Fruit fly (Drosophila melanogaster) whole organism, wandering third instar larva: Measurements from ENCODE around the gene DIP2.

Experiments
- CG32264 ChIP-seq: fragments of 200-800 bp; sonication (Bioruptor generic); optimal IDR thresholded peaks from 2 replicates; lab custom pipeline; 2016; ENCODE audit warnings: missing biosample characterization, missing genetic modification characterization
- CG9705 ChIP-seq: fragments of 200-800 bp; sonication (Bioruptor generic); optimal IDR thresholded peaks from 2 replicates; lab custom pipeline; 2018; ENCODE audit warnings: missing biosample characterization, mild to moderate bottlenecking, missing genetic modification characterization
- CrebA ChIP-seq: fragments of 200-800 bp; sonication (Bioruptor generic); optimal IDR thresholded peaks from 2 replicates; lab custom pipeline; 2016; ENCODE audit warnings: missing biosample characterization, mild to moderate bottlenecking, missing genetic modification characterization, borderline replicate concordance
- GATAd ChIP-seq: sonication (Bioruptor generic); optimal IDR thresholded peaks from 2 replicates; lab custom pipeline; 2016; ENCODE audit warnings: missing biosample characterization, missing genetic modification characterization
- HLH106 ChIP-seq: fragments of 200-800 bp; optimal IDR thresholded peaks from 3 replicates; lab custom pipeline; 2019; ENCODE audit warnings: missing biosample characterization, mild to moderate bottlenecking, missing genetic modification characterization, moderate library complexity
- Hnf4 ChIP-seq: fragments of 200-800 bp; sonication (Bioruptor generic); optimal IDR thresholded peaks from 2 replicates; lab custom pipeline; 2016; ENCODE audit warnings: missing biosample characterization, mild to moderate bottlenecking, missing genetic modification characterization
- Hr83 ChIP-seq: fragments of 200-300 bp; sonication (Bioruptor generic); optimal IDR thresholded peaks from 2 replicates; lab custom pipeline; 2016; ENCODE audit warnings: missing biosample characterization, mild to moderate bottlenecking, missing genetic modification characterization, moderate library complexity; ENCODE audit not compliant: poor library complexity, severe bottlenecking
- Jra ChIP-seq: sonication (Bioruptor generic); optimal IDR thresholded peaks from 2 replicates; lab custom pipeline; 2016; ENCODE audit warnings: missing biosample characterization, missing genetic modification characterization
- Myc ChIP-seq: fragments of >200 bp; optimal IDR thresholded peaks from 2 replicates; lab custom pipeline; 2017
- N ChIP-seq: fragments of >200 bp; optimal IDR thresholded peaks from 2 replicates; lab custom pipeline; 2018; ENCODE audit warnings: missing biosample characterization, missing external identifiers, missing genetic modification characterization
- OdsH ChIP-seq: fragments of 200-800 bp; sonication (Bioruptor generic); optimal IDR thresholded peaks from 2 replicates; lab custom pipeline; 2016; ENCODE audit warnings: missing biosample characterization, mild to moderate bottlenecking, missing genetic modification characterization
- Rel ChIP-seq, 2 experiments: fragments of 200-800 bp; sonication (Bioruptor generic) in 1 of 2; optimal IDR thresholded peaks; 2 replicates in 1 of 2; 3 replicates in 1 of 2; lab custom pipeline; 2016 to 2019; ENCODE audit warnings: mild to moderate bottlenecking in 2 of 2, missing biosample characterization in 2 of 2, missing genetic modification characterization in 2 of 2, moderate library complexity in 1 of 2
- Sp1 ChIP-seq: fragments of 200-800 bp; sonication (Bioruptor generic); optimal IDR thresholded peaks from 3 replicates; lab custom pipeline; 2019; ENCODE audit warnings: missing biosample characterization, mild to moderate bottlenecking, missing genetic modification characterization, moderate library complexity
- Vsx2 ChIP-seq: fragments of 200-300, 225-300 bp; sonication (Bioruptor generic); optimal IDR thresholded peaks from 2 replicates; lab custom pipeline; 2018; ENCODE audit warnings: missing biosample characterization, missing genetic modification characterization; ENCODE audit not compliant: partially characterized antibody
- br ChIP-seq: fragments of 200-800 bp; sonication (Bioruptor generic); optimal IDR thresholded peaks from 2 replicates; lab custom pipeline; 2016; ENCODE audit warnings: missing biosample characterization, missing genetic modification characterization
- brk ChIP-seq: fragments of 200-800 bp; sonication (Bioruptor generic); optimal IDR thresholded peaks from 2 replicates; lab custom pipeline; 2016; ENCODE audit warnings: missing biosample characterization, mild to moderate bottlenecking, missing genetic modification characterization
- dl ChIP-seq, 2 experiments: fragments of 175-275, 200-275 bp in 1 of 2; fragments of 200-275 bp in 1 of 2; sonication (Bioruptor generic); optimal IDR thresholded peaks; lab custom pipeline; 2018; ENCODE audit warnings: mild to moderate bottlenecking in 2 of 2, missing biosample characterization in 2 of 2, missing genetic modification characterization in 2 of 2, moderate library complexity in 2 of 2; ENCODE audit not compliant: partially characterized antibody in 2 of 2, insufficient read depth in 1 of 2
- dsf ChIP-seq: sonication (Bioruptor generic); optimal IDR thresholded peaks from 2 replicates; lab custom pipeline; 2016; ENCODE audit warnings: missing biosample characterization, missing genetic modification characterization, borderline replicate concordance
- ey ChIP-seq: fragments of 200-800 bp; sonication (Bioruptor generic); optimal IDR thresholded peaks from 2 replicates; lab custom pipeline; 2016; ENCODE audit warnings: missing biosample characterization, missing genetic modification characterization
- foxo ChIP-seq, 2 experiments: fragments of 200-800 bp; sonication (Bioruptor generic); optimal IDR thresholded peaks; 2 replicates in 1 of 2; 3 replicates in 1 of 2; lab custom pipeline; 2016 to 2017; ENCODE audit warnings: missing biosample characterization in 2 of 2, missing genetic modification characterization in 2 of 2
- fru ChIP-seq: fragments of 200-800 bp; sonication (Bioruptor generic); optimal IDR thresholded peaks from 3 replicates; lab custom pipeline; 2016; ENCODE audit warnings: missing biosample characterization, mild to moderate bottlenecking, missing genetic modification characterization
- h ChIP-seq: fragments of 200-800 bp; sonication (Bioruptor generic); optimal IDR thresholded peaks from 3 replicates; lab custom pipeline; 2016; ENCODE audit warnings: missing biosample characterization, mild to moderate bottlenecking, missing genetic modification characterization
- jim ChIP-seq: fragments of 175-275, 200-325 bp; sonication (Bioruptor generic); optimal IDR thresholded peaks from 2 replicates; lab custom pipeline; 2016; ENCODE audit warnings: missing biosample characterization, mild to moderate bottlenecking, missing genetic modification characterization
- lola ChIP-seq: fragments of >200 bp; optimal IDR thresholded peaks from 2 replicates; lab custom pipeline; 2017; ENCODE audit warnings: missing biosample characterization, missing genetic modification characterization
- pan ChIP-seq: fragments of >200 bp; optimal IDR thresholded peaks from 2 replicates; lab custom pipeline; 2017
- psq ChIP-seq: fragments of 200-800 bp; sonication (Bioruptor generic); optimal IDR thresholded peaks from 3 replicates; lab custom pipeline; 2017; ENCODE audit warnings: missing biosample characterization, mild to moderate bottlenecking, missing genetic modification characterization, moderate library complexity
- rgr ChIP-seq: fragments of 200-800 bp; sonication (Bioruptor generic); optimal IDR thresholded peaks from 3 replicates; lab custom pipeline; 2016; ENCODE audit warnings: missing biosample characterization, mild to moderate bottlenecking, missing genetic modification characterization
- sage ChIP-seq: fragments of 200-800 bp; sonication (Bioruptor generic); optimal IDR thresholded peaks from 2 replicates; lab custom pipeline; 2016; ENCODE audit warnings: missing biosample characterization, mild to moderate bottlenecking, missing genetic modification characterization
- sv ChIP-seq: fragments of 200-800 bp; sonication (Bioruptor generic); optimal IDR thresholded peaks from 3 replicates; lab custom pipeline; 2016; ENCODE audit warnings: missing biosample characterization, missing genetic modification characterization
- tai ChIP-seq: sonication (Bioruptor generic); optimal IDR thresholded peaks from 2 replicates; lab custom pipeline; 2016; ENCODE audit warnings: missing biosample characterization, missing genetic modification characterization
- usp ChIP-seq: fragments of >200 bp; optimal IDR thresholded peaks from 2 replicates; lab custom pipeline; 2017; ENCODE audit warnings: missing biosample characterization, missing genetic modification characterization
- woc ChIP-seq: sonication (Bioruptor generic); optimal IDR thresholded peaks from 2 replicates; lab custom pipeline; 2016; ENCODE audit warnings: missing biosample characterization, mild to moderate bottlenecking, missing genetic modification characterization

The DIP2 gene

dm6 chr3L:267618-268017 is 9.9 kb upstream of the DIP2 start:
- no peak for TF ChIP-seq sv (GFP tag; lab: Kevin White, UChicago)
- TF ChIP-seq fru (GFP tag; lab: Kevin White, UChicago) = no peak
- TF ChIP-seq usp (GFP tag; lab: Kevin White, UChicago) = no peak
- no peak for TF ChIP-seq woc (GFP tag; lab: Kevin White, UChicago)
- no peak for TF ChIP-seq dsf (GFP tag; lab: Kevin White, UChicago)
- no peak for TF ChIP-seq OdsH (GFP tag; lab: Kevin White, UChicago)
- TF ChIP-seq Hnf4 (GFP tag; lab: Kevin White, UChicago) = no peak
- no peak for TF ChIP-seq CG32264
- no peak for TF ChIP-seq CG9705 (GFP tag; lab: Kevin White, UChicago)
- TF ChIP-seq dl (GFP tag; optimal IDR thresholded peaks at IDR 0.05; lab: Kevin White, UChicago; ENCODE audit: insufficient read depth in 1 of 2, partially characterized antibody in 2 of 2) = no peak
- TF ChIP-seq jim (GFP tag; lab: Kevin White, UChicago) = no peak
- TF ChIP-seq GATAd (GFP tag; lab: Kevin White, UChicago) = no peak
- TF ChIP-seq br = no peak
- TF ChIP-seq, all 38 proteins: peak for 0

- TF ChIP-seq psq (GFP tag; lab: Kevin White, UChicago) (no peak), Hr83 (GFP tag; lab: Kevin White, UChicago) (no peak), Vsx2 (no peak), Rel (GFP tag; optimal IDR thresholded peaks at IDR 0.05; lab: Kevin White, UChicago) (no peak), Rel (tag; optimal IDR thresholded peaks at IDR 0.05; lab: Kevin White, UChicago) (no peak), br (no peak), woc (GFP tag; lab: Kevin White, UChicago) (no peak), Myc (lab: Kevin White, UChicago) (no peak), lola (GFP tag; lab: Kevin White, UChicago) (no peak), dsf (GFP tag; lab: Kevin White, UChicago) (no peak)
Measured at dm6 chr3L:267083-267482, 9.3 kb upstream of the DIP2 start, which contains the start of gene miple1. Gene miple1, plus strand, starts transcription at chr3L:267299.

- TF ChIP-seq tai (GFP tag; lab: Kevin White, UChicago) (no peak), sage (GFP tag; lab: Kevin White, UChicago) (no peak), h (GFP tag; lab: Kevin White, UChicago) (no peak), CrebA (GFP tag; lab: Kevin White, UChicago) (no peak), ey (GFP tag; lab: Kevin White, UChicago) (no peak), dl (GFP tag; optimal IDR thresholded peaks at IDR 0.05; lab: Kevin White, UChicago; ENCODE audit: insufficient read depth in 1 of 2, partially characterized antibody in 2 of 2) (no peak), HLH106 (no peak), br (no peak), foxo (GFP tag; optimal IDR thresholded peaks at IDR 0.05; lab: Kevin White, UChicago) (no peak), rgr (GFP tag; lab: Kevin White, UChicago) (no peak)
Measured at dm6 chr3L:265808-266207, 8.1 kb upstream of the DIP2 start, which contains the start of gene CG34263. Gene CG34263, minus strand, starts transcription at chr3L:265908.

dm6 chr3L:264378-265151 is 6.8 kb upstream of the DIP2 start, which contains the start of the genes Tudor-SN and mRpL17:
Gene Tudor-SN, minus strand, starts transcription at chr3L:264380.
Gene mRpL17, plus strand, starts transcription at chr3L:264779.
- TF ChIP-seq Hr83 (GFP tag; lab: Kevin White, UChicago) (peak; percentile 74), jim (GFP tag; lab: Kevin White, UChicago) (peak; percentile 42), ey (GFP tag; lab: Kevin White, UChicago) (peak; percentile 37), foxo (GFP tag; optimal IDR thresholded peaks at IDR 0.05; lab: Kevin White, UChicago) (peak in 1 of 2 experiments; percentile 57), br (peak; percentile 50), Vsx2 (no peak), sage (GFP tag; lab: Kevin White, UChicago) (no peak), Hnf4 (GFP tag; lab: Kevin White, UChicago) (peak; percentile 71), HLH106 (peak; percentile 39), OdsH (GFP tag; lab: Kevin White, UChicago) (peak; percentile 47), Jra (GFP tag; lab: Kevin White, UChicago) (peak; percentile 78), sv (GFP tag; lab: Kevin White, UChicago) (peak; percentile 62), rgr (GFP tag; lab: Kevin White, UChicago) (peak; percentile 70), dl (GFP tag; optimal IDR thresholded peaks at IDR 0.05; lab: Kevin White, UChicago; ENCODE audit: insufficient read depth in 1 of 2, partially characterized antibody in 2 of 2) (no peak), Rel (GFP tag; optimal IDR thresholded peaks at IDR 0.05; lab: Kevin White, UChicago) (no peak), Rel (tag; optimal IDR thresholded peaks at IDR 0.05; lab: Kevin White, UChicago) (no peak), dsf (GFP tag; lab: Kevin White, UChicago) (peak; percentile 55), woc (GFP tag; lab: Kevin White, UChicago) (peak; percentile 40), h (GFP tag; lab: Kevin White, UChicago) (peak; percentile 74), Myc (lab: Kevin White, UChicago) (peak; percentile 14), CG9705 (GFP tag; lab: Kevin White, UChicago) (peak; percentile 8), psq (GFP tag; lab: Kevin White, UChicago) (peak; percentile 48), Sp1 (GFP tag; lab: Kevin White, UChicago) (peak; percentile 27), pan (lab: Kevin White, UChicago) (no peak), brk (GFP tag; lab: Kevin White, UChicago) (peak; percentile 66), GATAd (GFP tag; lab: Kevin White, UChicago) (no peak), fru (GFP tag; lab: Kevin White, UChicago) (peak; percentile 57), N (no peak)
